Fruit fly (Drosophila melanogaster) whole organism, embryonic: ENCODE measurements around the gene dob.

Experiments
- Atf3 ChIP-seq: fragments of 200-800 bp; sonication (Bioruptor generic); optimal IDR thresholded peaks from 3 replicates; lab custom pipeline; 2016; ENCODE audit warnings: missing biosample characterization, missing genetic modification characterization
- Awh ChIP-seq: fragments of 200-800 bp; sonication (Bioruptor generic); IDR thresholded peaks from 2 replicates; pipeline ENCODE4, ENCODE4 v1.3.6; 2022; ENCODE audit warnings: missing biosample characterization, missing genetic modification characterization
- B-H1 ChIP-seq: fragments of 200-800 bp; sonication (Bioruptor generic); IDR thresholded peaks from 3 replicates; pipeline ENCODE4 v1.3.6; 2022; ENCODE audit warnings: missing biosample characterization, missing genetic modification characterization
- CG10979 ChIP-seq: fragments of 200-800 bp; sonication (Bioruptor generic); optimal IDR thresholded peaks from 2 replicates; lab custom pipeline; 2018; ENCODE audit warnings: missing biosample characterization, mild to moderate bottlenecking, missing genetic modification characterization, moderate library complexity
- CG11085 ChIP-seq: fragments of 200-800 bp; sonication (Bioruptor generic); IDR thresholded peaks from 2 replicates; pipeline ENCODE4 v1.3.6; 2022; ENCODE audit warnings: missing biosample characterization, missing genetic modification characterization
- CG11398 ChIP-seq: fragments of 200-800 bp; sonication (Bioruptor generic); optimal IDR thresholded peaks from 2 replicates; lab custom pipeline; 2016; ENCODE audit warnings: missing biosample characterization, missing genetic modification characterization
- CG11456 ChIP-seq: fragments of 200-800 bp; sonication (Bioruptor generic); IDR thresholded peaks from 3 replicates; pipeline ENCODE4 v1.3.6; 2022; ENCODE audit warnings: missing biosample characterization, missing genetic modification characterization
- CG11504 ChIP-seq: fragments of 200-800 bp; sonication (Bioruptor generic); optimal IDR thresholded peaks from 3 replicates; lab custom pipeline; 2019; ENCODE audit warnings: missing biosample characterization, mild to moderate bottlenecking, missing genetic modification characterization, moderate library complexity
- CG12391 ChIP-seq: fragments of 200-800 bp; sonication (Bioruptor generic); optimal IDR thresholded peaks from 3 replicates; lab custom pipeline; 2018; ENCODE audit warnings: missing biosample characterization, mild to moderate bottlenecking, missing genetic modification characterization, moderate library complexity
- CG14441 ChIP-seq: fragments of 200-800 bp; sonication (Bioruptor generic); IDR thresholded peaks from 2 replicates; pipeline ENCODE4 v1.3.6; 2022; ENCODE audit warnings: missing biosample characterization, missing genetic modification characterization
- CG17328 ChIP-seq: fragments of 200-800 bp; sonication (Bioruptor generic); IDR thresholded peaks from 2 replicates; pipeline ENCODE4 v1.3.6; 2022; ENCODE audit warnings: missing biosample characterization, missing genetic modification characterization
- CG17361 ChIP-seq: fragments of 200-800 bp; sonication (Bioruptor generic); IDR thresholded peaks from 3 replicates; pipeline ENCODE4 v1.3.6; 2022; ENCODE audit warnings: missing biosample characterization, missing genetic modification characterization
- CG2129 ChIP-seq: fragments of 200-800 bp; sonication (Bioruptor generic); IDR thresholded peaks from 2 replicates; pipeline ENCODE4 v1.3.6; 2022; ENCODE audit warnings: missing biosample characterization, missing genetic modification characterization; ENCODE audit not compliant: partially characterized antibody
- CG2202 ChIP-seq: fragments of 200-800 bp; sonication (Bioruptor generic); optimal IDR thresholded peaks from 2 replicates; lab custom pipeline; 2018; ENCODE audit warnings: missing biosample characterization, mild to moderate bottlenecking, missing genetic modification characterization
- CG30403 ChIP-seq: fragments of 200-800 bp; sonication (Bioruptor generic); optimal IDR thresholded peaks from 3 replicates; lab custom pipeline; 2016; ENCODE audit warnings: missing biosample characterization, missing genetic modification characterization
- CG30431 ChIP-seq: fragments of 200-800 bp; sonication (Bioruptor generic); optimal IDR thresholded peaks from 2 replicates; lab custom pipeline; 2017; ENCODE audit warnings: missing biosample characterization, missing genetic modification characterization
- CG3726 ChIP-seq: fragments of 200-800 bp; sonication (Bioruptor generic); IDR thresholded peaks from 3 replicates; pipeline ENCODE4, ENCODE4 v1.3.6; 2022; ENCODE audit warnings: missing biosample characterization, missing genetic modification characterization
- CG4424 ChIP-seq: fragments of 200-800 bp; sonication (Bioruptor generic); optimal IDR thresholded peaks from 3 replicates; lab custom pipeline; 2016; ENCODE audit warnings: missing biosample characterization, missing genetic modification characterization
- CG5953 ChIP-seq: fragments of 200-800 bp; sonication (Bioruptor generic); IDR thresholded peaks from 2 replicates; pipeline ENCODE4 v1.3.6; 2022; ENCODE audit warnings: missing biosample characterization, missing genetic modification characterization
- CG6654 ChIP-seq: fragments of 200-800 bp; sonication (Bioruptor generic); optimal IDR thresholded peaks from 2 replicates; lab custom pipeline; 2017; ENCODE audit warnings: missing biosample characterization, mild to moderate bottlenecking, missing genetic modification characterization
- CG6689 ChIP-seq: fragments of 200-800 bp; sonication (Bioruptor generic); IDR thresholded peaks from 2 replicates; pipeline ENCODE4 v1.3.6; 2022; ENCODE audit warnings: missing biosample characterization, missing genetic modification characterization
- D19A ChIP-seq: fragments of 200-800 bp; optimal IDR thresholded peaks from 3 replicates; lab custom pipeline; 2019; ENCODE audit warnings: missing biosample characterization, mild to moderate bottlenecking, missing genetic modification characterization, moderate library complexity
- Doc3 ChIP-seq: fragments of 200-800 bp; sonication (Bioruptor generic); IDR thresholded peaks from 3 replicates; pipeline ENCODE4 v1.3.6; 2022; ENCODE audit warnings: missing biosample characterization, missing genetic modification characterization; ENCODE audit not compliant: partially characterized antibody
- Elba2 ChIP-seq: fragments of 200-800 bp; sonication (Bioruptor generic); optimal IDR thresholded peaks from 3 replicates; lab custom pipeline; 2016; ENCODE audit warnings: missing biosample characterization, missing genetic modification characterization
- H15 ChIP-seq: fragments of 200-800 bp; sonication (Bioruptor generic); IDR thresholded peaks from 3 replicates; pipeline ENCODE4 v1.3.6; 2022; ENCODE audit warnings: missing biosample characterization, missing genetic modification characterization
- Hr51 ChIP-seq, 2 experiments: fragments of 200-800 bp; sonication (Bioruptor generic); optimal IDR thresholded peaks; 2 replicates in 1 of 2; 3 replicates in 1 of 2; lab custom pipeline; 2016 to 2018; ENCODE audit warnings: missing biosample characterization in 2 of 2, missing genetic modification characterization in 2 of 2, mild to moderate bottlenecking in 1 of 2, moderate library complexity in 1 of 2
- MBD-R2 ChIP-seq: fragments of 200-800 bp; sonication (Bioruptor generic); IDR thresholded peaks from 2 replicates; pipeline ENCODE4 v1.3.6; 2022; ENCODE audit warnings: missing biosample characterization, missing genetic modification characterization
- Oli ChIP-seq: fragments of 200-800 bp; sonication (Bioruptor generic); optimal IDR thresholded peaks from 2 replicates; lab custom pipeline; 2018; ENCODE audit warnings: missing biosample characterization, mild to moderate bottlenecking, missing genetic modification characterization, moderate library complexity
- Pdp1 ChIP-seq, 2 experiments: fragments of 200-800 bp; sonication (Bioruptor generic); optimal IDR thresholded peaks; 3 replicates each; lab custom pipeline; 2016; ENCODE audit warnings: missing biosample characterization in 2 of 2, missing genetic modification characterization in 2 of 2, mild to moderate bottlenecking in 1 of 2, moderate library complexity in 1 of 2
- Sry-δ ChIP-seq: fragments of 200-800 bp; sonication (Bioruptor generic); optimal IDR thresholded peaks from 2 replicates; lab custom pipeline; 2016; ENCODE audit warnings: missing biosample characterization, missing genetic modification characterization
- Trl ChIP-seq, 3 experiments: fragments of >200 bp in 2 of 3; fragments of 200-800 bp in 1 of 3; sonication (Bioruptor generic) in 1 of 3; optimal IDR thresholded peaks; 2 replicates in 1 of 3; 3 replicates in 2 of 3; lab custom pipeline; 2016 to 2017; ENCODE audit warnings: missing biosample characterization in 1 of 3, missing genetic modification characterization in 1 of 3
- Xbp1 ChIP-seq: fragments of 200-800 bp; sonication (Bioruptor generic); optimal IDR thresholded peaks from 3 replicates; lab custom pipeline; 2016; ENCODE audit warnings: missing biosample characterization, mild to moderate bottlenecking, missing genetic modification characterization
- amos ChIP-seq: fragments of 200-800 bp; sonication (Bioruptor generic); IDR thresholded peaks from 2 replicates; pipeline ENCODE4 v1.3.6; 2022; ENCODE audit warnings: missing biosample characterization, missing genetic modification characterization; ENCODE audit not compliant: partially characterized antibody
- ase ChIP-seq: fragments of 200-800 bp; sonication (Bioruptor generic); IDR thresholded peaks from 3 replicates; pipeline ENCODE4 v1.3.6; 2022; ENCODE audit warnings: missing biosample characterization, missing genetic modification characterization
- ash1 ChIP-seq: fragments of 200-800 bp; sonication (Bioruptor generic); optimal IDR thresholded peaks from 2 replicates; lab custom pipeline; 2018; ENCODE audit warnings: missing biosample characterization, mild to moderate bottlenecking, missing genetic modification characterization
- bab2 ChIP-seq: fragments of 200-800 bp; sonication (Bioruptor generic); optimal IDR thresholded peaks from 2 replicates; lab custom pipeline; 2016; ENCODE audit warnings: missing biosample characterization, missing genetic modification characterization
- chif ChIP-seq, 2 experiments: fragments of 200-800 bp; sonication (Bioruptor generic); optimal IDR thresholded peaks; 3 replicates each; lab custom pipeline; 2016; ENCODE audit warnings: missing biosample characterization in 2 of 2, missing genetic modification characterization in 2 of 2
- en ChIP-seq: fragments of 200-800 bp; sonication (Bioruptor generic); optimal IDR thresholded peaks from 2 replicates; lab custom pipeline; 2016; ENCODE audit warnings: missing biosample characterization, missing genetic modification characterization
- exex ChIP-seq: fragments of 200-800 bp; sonication (Bioruptor generic); optimal IDR thresholded peaks from 4 replicates; lab custom pipeline; 2018; ENCODE audit warnings: missing biosample characterization, mild to moderate bottlenecking, missing genetic modification characterization, moderate library complexity
- fu2 ChIP-seq: fragments of 200-800 bp; sonication (Bioruptor generic); optimal IDR thresholded peaks from 2 replicates; lab custom pipeline; 2016; ENCODE audit warnings: missing biosample characterization, missing genetic modification characterization
- kni ChIP-seq: fragments of 200-800 bp; sonication (Bioruptor generic); optimal IDR thresholded peaks from 3 replicates; lab custom pipeline; 2017; ENCODE audit warnings: mild to moderate bottlenecking, missing biosample characterization, missing genetic modification reagents, missing genetic modification characterization
- lbe ChIP-seq: fragments of 200-800 bp; sonication (Bioruptor generic); optimal IDR thresholded peaks from 2 replicates; lab custom pipeline; 2016; ENCODE audit warnings: missing biosample characterization, mild to moderate bottlenecking, missing genetic modification characterization
- nmo ChIP-seq: fragments of 200-800 bp; sonication (Bioruptor generic); optimal IDR thresholded peaks from 2 replicates; lab custom pipeline; 2018; ENCODE audit warnings: missing biosample characterization, mild to moderate bottlenecking, missing genetic modification characterization, moderate library complexity
- otp ChIP-seq: fragments of 200-800 bp; sonication (Bioruptor generic); IDR thresholded peaks from 3 replicates; pipeline ENCODE4, ENCODE4 v1.3.6; 2022; ENCODE audit warnings: missing biosample characterization, missing genetic modification characterization
- pho ChIP-seq: fragments of 200-800 bp; sonication (Bioruptor generic); optimal IDR thresholded peaks from 2 replicates; lab custom pipeline; 2016; ENCODE audit warnings: missing biosample characterization, missing genetic modification characterization
- ranshi ChIP-seq: fragments of 200-800 bp; sonication (Bioruptor generic); IDR thresholded peaks from 2 replicates; pipeline ENCODE4 v1.3.6; 2022; ENCODE audit warnings: missing biosample characterization, missing genetic modification characterization
- repo ChIP-seq: fragments of 200-800 bp; sonication (Bioruptor generic); optimal IDR thresholded peaks from 2 replicates; lab custom pipeline; 2016; ENCODE audit warnings: missing biosample characterization, missing genetic modification characterization
- sens ChIP-seq: fragments of 200-800 bp; sonication (Bioruptor generic); peaks from one replicate; lab custom pipeline; 2016; ENCODE audit warnings: missing biosample characterization, missing genetic modification characterization
- tup ChIP-seq: fragments of 200-800 bp; sonication (Bioruptor generic); optimal IDR thresholded peaks from 2 replicates; lab custom pipeline; 2016; ENCODE audit warnings: missing biosample characterization, mild to moderate bottlenecking, missing genetic modification characterization, moderate library complexity
- zfh1 ChIP-seq: fragments of 200-800 bp; sonication (Bioruptor generic); IDR thresholded peaks from 3 replicates; pipeline ENCODE4 v1.3.6; 2022; ENCODE audit warnings: missing biosample characterization, missing genetic modification characterization

Gene dob

DNA sequence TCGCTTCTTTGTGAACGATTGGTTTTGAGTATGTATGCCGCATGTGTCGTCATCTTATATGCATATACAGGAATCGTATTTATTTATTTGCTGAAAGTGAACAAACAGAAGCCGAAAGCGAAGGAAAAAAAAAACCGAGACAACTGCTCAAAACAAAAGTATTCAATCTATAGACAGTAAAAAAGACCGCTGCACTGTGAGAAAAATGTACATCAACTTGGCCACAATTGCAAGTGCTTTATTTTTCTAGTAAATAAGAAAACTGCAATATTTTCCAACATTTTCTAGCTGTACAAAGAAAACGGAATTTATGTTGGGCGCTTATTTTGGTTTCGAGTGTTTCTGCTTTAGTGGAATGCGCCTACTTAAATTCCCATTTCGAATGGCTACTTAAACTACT, 39.9 kb upstream of the dob start (continued):
- TF ChIP-seq CG2129 (GFP tag; lab: Robert Waterston, UW) = no peak
- no peak for TF ChIP-seq repo (GFP tag; lab: Kevin White, UChicago)
- peak; percentile 23 for TF ChIP-seq Xbp1 (GFP tag; lab: Kevin White, UChicago)
- TF ChIP-seq CG11504 (tag; lab: Kevin White, UChicago) = peak; percentile 26
- no peak for TF ChIP-seq MBD-R2 (GFP tag; lab: Robert Waterston, UW)
- TF ChIP-seq nmo = peak; percentile 24
- TF ChIP-seq CG17361 (GFP tag; lab: Robert Waterston, UW) = 0 out of 3 replicates have a peak, but pooled peaks have one; percentile 13
- TF ChIP-seq ranshi (GFP tag; lab: Robert Waterston, UW) = no peak
- no peak for TF ChIP-seq amos (GFP tag; lab: Robert Waterston, UW)
- TF ChIP-seq en (GFP tag; lab: Kevin White, UChicago) = peak; percentile 10
- no peak for TF ChIP-seq B-H1 (GFP tag; lab: Robert Waterston, UW)
- TF ChIP-seq Hr51 (GFP tag; optimal IDR thresholded peaks at IDR 0.05; lab: Kevin White, UChicago) = peak in 1 of 2 experiments; percentile 32
- TF ChIP-seq pho (GFP tag; lab: Kevin White, UChicago) = no peak
- TF ChIP-seq exex = no peak
- peak; percentile 24 for TF ChIP-seq CG30403
- TF ChIP-seq Pdp1 (GFP tag; optimal IDR thresholded peaks at IDR 0.05; lab: Kevin White, UChicago) = peak in 1 of 2 experiments; percentile 4
- TF ChIP-seq CG14441 (GFP tag; lab: Robert Waterston, UW) = peak; percentile 42; the same call in 1 of the 2 replicates
- peak; percentile 14 for TF ChIP-seq CG10979 (tag; lab: Kevin White, UChicago)
- TF ChIP-seq bab2 = peak; percentile 38
- TF ChIP-seq CG17328 (GFP tag; lab: Robert Waterston, UW) = peak; percentile 45; the same call in 1 of the 2 replicates
- no peak for TF ChIP-seq fu2
- TF ChIP-seq CG2202 (tag; lab: Kevin White, UChicago) = no peak
- TF ChIP-seq ase (GFP tag; lab: Robert Waterston, UW) = peak; percentile 28; the same call in 1 of the 3 replicates
- TF ChIP-seq kni (GFP tag; lab: Kevin White, UChicago) = no peak
- TF ChIP-seq CG12391 (tag; lab: Kevin White, UChicago) = peak; percentile 3
- peak; percentile 39 for TF ChIP-seq Oli (tag; lab: Kevin White, UChicago)
- no peak for TF ChIP-seq CG11398 (GFP tag; lab: Kevin White, UChicago)
- TF ChIP-seq Doc3 (GFP tag; lab: Robert Waterston, UW) = no peak
- no peak for TF ChIP-seq CG11456 (GFP tag; lab: Robert Waterston, UW)
- peak; percentile 17 for TF ChIP-seq lbe
- no peak for TF ChIP-seq CG11085 (GFP tag; lab: Robert Waterston, UW)
- no peak for TF ChIP-seq CG3726 (GFP tag; lab: Robert Waterston, UW)
- peak; percentile 88 for TF ChIP-seq sens
- TF ChIP-seq CG6654 (GFP tag; lab: Kevin White, UChicago) = no peak
- 0 out of 2 replicates have a peak, but pooled peaks have one; percentile 46 for TF ChIP-seq Awh (GFP tag; lab: Robert Waterston, UW)
- no peak for TF ChIP-seq otp
- TF ChIP-seq Atf3 = no peak
- TF ChIP-seq chif (GFP tag; optimal IDR thresholded peaks at IDR 0.05; lab: Kevin White, UChicago) = peak in 1 of 2 experiments; percentile 34
- no peak for TF ChIP-seq D19A (tag; lab: Kevin White, UChicago)
- 0 out of 3 replicates have a peak, but pooled peaks have one; percentile 18 for TF ChIP-seq zfh1 (GFP tag; lab: Robert Waterston, UW)
- TF ChIP-seq tup (GFP tag; lab: Kevin White, UChicago) = no peak
- TF ChIP-seq H15 = 0 out of 3 replicates have a peak, but pooled peaks have one; percentile 26
- no peak for TF ChIP-seq Trl (optimal IDR thresholded peaks at IDR 0.05; lab: Kevin White, UChicago)
- peak; percentile 1 for TF ChIP-seq Trl (GFP tag; optimal IDR thresholded peaks at IDR 0.05; lab: Kevin White, UChicago)
- no peak for TF ChIP-seq Elba2 (GFP tag; lab: Kevin White, UChicago)
- peak; percentile 29; the same call in 1 of the 2 replicates for TF ChIP-seq CG6689 (GFP tag; lab: Robert Waterston, UW)
- no peak for TF ChIP-seq CG5953
- TF ChIP-seq Sry-δ (GFP tag; lab: Kevin White, UChicago) = no peak
- TF ChIP-seq CG4424 (GFP tag; lab: Kevin White, UChicago) = peak; percentile 34
- no peak for TF ChIP-seq CG30431
- TF ChIP-seq ash1 = no peak
